Worm (Caenorhabditis elegans) whole organism, L4 larva: ENCODE results near the gene clec-41.

Source experiments
- D1046.2 ChIP-seq: fragments of 200-800 bp; sonication (Bioruptor generic); IDR thresholded peaks from 2 replicates; pipeline ENCODE4 v1.3.6; 2022; ENCODE audit warnings: missing genetic modification characterization, missing compliant biosample characterization
- F26F4.8 ChIP-seq: fragments of 200-800 bp; sonication (Bioruptor generic); conservative IDR thresholded peaks from 2 replicates; pipeline ENCODE4 v1.3.6; 2022; ENCODE audit warnings: missing genetic modification characterization, missing compliant biosample characterization
- F37D6.2 ChIP-seq: sonication (generic microtip); optimal IDR thresholded peaks from 2 replicates; lab custom pipeline; 2016; ENCODE audit warnings: mild to moderate bottlenecking, missing genetic modification characterization, missing compliant biosample characterization
- F44E2.7 ChIP-seq: fragments of 200-800 bp; sonication (Bioruptor generic); IDR thresholded peaks from 2 replicates; pipeline ENCODE4 v2.1.2; 2022; ENCODE audit warnings: missing genetic modification characterization, missing compliant biosample characterization
- R02D3.7 ChIP-seq: fragments of 150-350 bp; sonication (generic microtip); optimal IDR thresholded peaks from 3 replicates; lab custom pipeline; 2014; ENCODE audit warnings: missing biosample characterization, missing genetic modification characterization
- Y5F2A.4 ChIP-seq: fragments of 200-800 bp; sonication (Bioruptor generic); optimal IDR thresholded peaks from 2 replicates; lab custom pipeline; 2018; ENCODE audit warnings: mild to moderate bottlenecking, missing genetic modification characterization, missing compliant biosample characterization
- aha-1 ChIP-seq: fragments of 150-350 bp; peaks from one replicate; lab custom pipeline; 2014; ENCODE audit warnings: missing biosample characterization, missing genetic modification characterization
- aly-2 ChIP-seq: sonication (generic microtip); optimal IDR thresholded peaks from 2 replicates; lab custom pipeline; 2018; ENCODE audit warnings: missing biosample characterization, missing genetic modification characterization
- arid-1 ChIP-seq: fragments of 200-800 bp; sonication (Bioruptor generic); conservative IDR thresholded peaks from 2 replicates; pipeline ENCODE4 v1.3.6; 2022; ENCODE audit warnings: missing genetic modification reagents, missing genetic modification characterization, missing compliant biosample characterization
- ceh-32 ChIP-seq: sonication (generic microtip); optimal IDR thresholded peaks from 2 replicates; lab custom pipeline; 2016; ENCODE audit warnings: mild to moderate bottlenecking, missing genetic modification characterization, missing compliant biosample characterization; ENCODE audit not compliant: poor library complexity
- cey-2 ChIP-seq: sonication (generic microtip); optimal IDR thresholded peaks from 3 replicates; lab custom pipeline; 2017; ENCODE audit warnings: missing genetic modification characterization, mild to moderate bottlenecking, missing compliant biosample characterization, antibody characterized with exemption, borderline replicate concordance; ENCODE audit not compliant: insufficient read depth
- daf-16 ChIP-seq, 3 experiments: sonication (generic microtip); optimal IDR thresholded peaks; 2 replicates each; lab custom pipeline; 2016 to 2017; ENCODE audit warnings: missing genetic modification characterization in 3 of 3, missing genetic modification reagents in 3 of 3, mild to moderate bottlenecking in 2 of 3, missing compliant biosample characterization in 2 of 3, missing biosample characterization in 1 of 3, moderate library complexity in 1 of 3
- daf-8 ChIP-seq: fragments of 200-800 bp; sonication (Bioruptor generic); IDR thresholded peaks from 2 replicates; pipeline ENCODE4 v1.3.6; 2022; ENCODE audit warnings: missing genetic modification characterization, missing compliant biosample characterization
- dmd-6 ChIP-seq: fragments of 200-800 bp; sonication (Bioruptor generic); IDR thresholded peaks from 2 replicates; pipeline ENCODE4 v1.3.6; 2022; ENCODE audit warnings: missing genetic modification reagents, missing genetic modification characterization, missing compliant biosample characterization
- dmd-9 ChIP-seq: fragments of 200-800 bp; sonication (Bioruptor generic); IDR thresholded peaks from 2 replicates; pipeline ENCODE4 v1.3.6; 2022; ENCODE audit warnings: missing genetic modification reagents, missing genetic modification characterization, missing compliant biosample characterization
- egl-27 ChIP-seq: sonication (generic microtip); optimal IDR thresholded peaks from 3 replicates; lab custom pipeline; 2017; ENCODE audit warnings: missing biosample characterization, missing genetic modification reagents, missing genetic modification characterization
- hmg-1.1 ChIP-seq: fragments of 200-800 bp; sonication (Bioruptor generic); IDR thresholded peaks from 2 replicates; pipeline ENCODE4 v1.3.6; 2022; ENCODE audit warnings: missing genetic modification reagents, missing genetic modification characterization, missing compliant biosample characterization
- lin-1 ChIP-seq: fragments of 200-800 bp; sonication (Bioruptor generic); IDR thresholded peaks from 2 replicates; pipeline ENCODE4 v1.3.6; 2022; ENCODE audit warnings: missing genetic modification reagents, missing genetic modification characterization, missing compliant biosample characterization
- lin-29 ChIP-seq: fragments of 200-800 bp; sonication (Bioruptor generic); IDR thresholded peaks from 2 replicates; pipeline ENCODE4 v1.3.6; 2022; ENCODE audit warnings: missing genetic modification reagents, missing genetic modification characterization, missing compliant biosample characterization
- lsy-2 ChIP-seq, 2 experiments: fragments of 150-350 bp in 1 of 2; sonication (generic microtip) in 1 of 2; optimal IDR thresholded peaks; 2 replicates each; lab custom pipeline; 2014 to 2017; ENCODE audit warnings: missing biosample characterization in 2 of 2, missing genetic modification characterization in 2 of 2
- madf-5 ChIP-seq, 2 experiments: fragments of 200-800 bp; sonication (Bioruptor generic); IDR thresholded peaks; 2 replicates each; pipeline ENCODE4 v1.3.6; 2022; ENCODE audit warnings: missing compliant biosample characterization in 2 of 2, missing genetic modification characterization in 2 of 2
- madf-9 ChIP-seq: fragments of 200-800 bp; sonication (Bioruptor generic); conservative IDR thresholded peaks from 2 replicates; pipeline ENCODE4 v1.3.6; 2022; ENCODE audit warnings: missing genetic modification reagents, missing genetic modification characterization, missing compliant biosample characterization
- mes-2 ChIP-seq: sonication (generic microtip); optimal IDR thresholded peaks from 2 replicates; lab custom pipeline; 2016; ENCODE audit warnings: missing genotype, mild to moderate bottlenecking, missing genetic modification characterization, missing compliant biosample characterization; ENCODE audit not compliant: poor library complexity, severe bottlenecking
- mxl-3 ChIP-seq: fragments of 200-800 bp; sonication (Bioruptor generic); optimal IDR thresholded peaks from 2 replicates; lab custom pipeline; 2018; ENCODE audit warnings: mild to moderate bottlenecking, missing genetic modification characterization, missing compliant biosample characterization
- nhr-102 ChIP-seq: sonication (generic microtip); optimal IDR thresholded peaks from 2 replicates; lab custom pipeline; 2016; ENCODE audit warnings: mild to moderate bottlenecking, missing genetic modification characterization, moderate library complexity, missing compliant biosample characterization
- nhr-111 ChIP-seq: fragments of 200-800 bp; sonication (Bioruptor generic); optimal IDR thresholded peaks from 2 replicates; lab custom pipeline; 2018; ENCODE audit warnings: mild to moderate bottlenecking, missing genetic modification characterization, missing compliant biosample characterization
- nhr-28 ChIP-seq: fragments of 150-350 bp; optimal IDR thresholded peaks from 2 replicates; lab custom pipeline; 2014; ENCODE audit warnings: missing biosample characterization, missing genetic modification characterization
- nhr-42 ChIP-seq: fragments of 200-800 bp; sonication (Bioruptor generic); IDR thresholded peaks from 2 replicates; pipeline ENCODE4 v1.3.6; 2022; ENCODE audit warnings: missing genetic modification characterization, missing compliant biosample characterization
- nhr-48 ChIP-seq: sonication (generic microtip); optimal IDR thresholded peaks from 2 replicates; lab custom pipeline; 2016; ENCODE audit warnings: mild to moderate bottlenecking, missing genetic modification characterization, missing compliant biosample characterization
- php-3 ChIP-seq: fragments of 200-800 bp; sonication (Bioruptor generic); IDR thresholded peaks from 2 replicates; pipeline ENCODE4 v1.3.6; 2022; ENCODE audit warnings: missing genetic modification reagents, missing genetic modification characterization, missing compliant biosample characterization
- pqm-1 ChIP-seq: sonication (generic microtip); optimal IDR thresholded peaks from 2 replicates; lab custom pipeline; 2017; ENCODE audit warnings: missing biosample characterization, missing genetic modification characterization
- rbr-2 ChIP-seq: sonication (generic microtip); optimal IDR thresholded peaks from 2 replicates; lab custom pipeline; 2016; ENCODE audit warnings: missing genotype, missing genetic modification characterization, missing compliant biosample characterization
- saeg-2 ChIP-seq: fragments of 200-800 bp; sonication (Bioruptor generic); IDR thresholded peaks from 2 replicates; pipeline ENCODE4 v1.3.6; 2022; ENCODE audit warnings: missing genetic modification reagents, missing genetic modification characterization, missing compliant biosample characterization
- spr-1 ChIP-seq: sonication (generic microtip); optimal IDR thresholded peaks from 2 replicates; lab custom pipeline; 2016; ENCODE audit warnings: mild to moderate bottlenecking, missing genetic modification characterization, missing compliant biosample characterization
- unc-39 ChIP-seq: sonication (generic microtip); optimal IDR thresholded peaks from 2 replicates; lab custom pipeline; 2017; ENCODE audit warnings: missing biosample characterization, missing genetic modification characterization
- unc-62 ChIP-seq, 3 experiments: fragments of 150-350 bp in 1 of 3; sonication (generic microtip); optimal IDR thresholded peaks in 2 of 3; peaks in 1 of 3; 1 replicate in 1 of 3; 2 replicates in 2 of 3; lab custom pipeline; 2014 to 2017; ENCODE audit warnings: missing biosample characterization in 3 of 3, missing genetic modification characterization in 3 of 3, missing genetic modification reagents in 3 of 3, missing genotype in 1 of 3
- vab-7 ChIP-seq: fragments of 200-800 bp; sonication (Bioruptor generic); IDR thresholded peaks from 2 replicates; pipeline ENCODE4 v1.3.6; 2022; ENCODE audit warnings: missing genetic modification reagents, missing genetic modification characterization, missing compliant biosample characterization
- zfp-2 ChIP-seq: sonication (generic microtip); optimal IDR thresholded peaks from 2 replicates; lab custom pipeline; 2016; ENCODE audit warnings: mild to moderate bottlenecking, missing genetic modification characterization, missing compliant biosample characterization
- zip-2 ChIP-seq: fragments of 150-350 bp; optimal IDR thresholded peaks from 2 replicates; lab custom pipeline; 2014; ENCODE audit warnings: missing biosample characterization, missing genetic modification characterization

Gene clec-41

ce11 chrV:13137955-13138354 is at the start of gene clec-41:
clec-41 (minus strand) TSS chrV:13138101.
- TF ChIP-seq pqm-1 (tag; lab: Kevin White, UChicago) (peak; percentile 91), F37D6.2 (tag; lab: Kevin White, UChicago) (no peak), unc-62 (GFP tag; optimal IDR thresholded peaks at IDR 0.05 in 1 of 2; lab: Kevin White, UChicago) (no peak), unc-62 (tag; optimal IDR thresholded peaks at IDR 0.05; lab: Kevin White, UChicago) (no peak), php-3 (GFP tag; lab: Robert Waterston, UW) (peak; percentile 34; the same call in 1 of the 2 replicates), mxl-3 (GFP tag; lab: Kevin White, UChicago) (peak; percentile 31), dmd-6 (peak; percentile 82), D1046.2 (GFP tag; lab: Robert Waterston, UW) (no peak), lin-1 (GFP tag; lab: Robert Waterston, UW) (peak; percentile 85), nhr-28 (tag; lab: Kevin White, UChicago) (peak; percentile 67)
- TF ChIP-seq, all 104 proteins: peak for 6

- TF ChIP-seq mxl-3 (GFP tag; lab: Kevin White, UChicago), result no peak
- no peak for TF ChIP-seq spr-1 (tag; lab: Kevin White, UChicago)
- TF ChIP-seq php-3 (GFP tag; lab: Robert Waterston, UW), result no peak
- TF ChIP-seq cey-2 (tag; lab: Kevin White, UChicago), result no peak
- no peak for TF ChIP-seq lin-29 (GFP tag; lab: Robert Waterston, UW)
- no peak for TF ChIP-seq mes-2
- TF ChIP-seq saeg-2 (GFP tag; lab: Robert Waterston, UW), result no peak
- no peak for TF ChIP-seq aly-2 (tag; lab: Kevin White, UChicago)
- no peak for TF ChIP-seq F26F4.8
- TF ChIP-seq dmd-9, result no peak
- TF ChIP-seq madf-9 (GFP tag; lab: Robert Waterston, UW), result no peak
- no peak for TF ChIP-seq arid-1 (GFP tag; lab: Robert Waterston, UW)
- no peak for TF ChIP-seq F44E2.7 (GFP tag; lab: Robert Waterston, UW)
Measured at ce11 chrV:13185384-13185783, 47.5 kb upstream of the clec-41 start, which contains the start of gene sri-6. sri-6 (plus strand) TSS chrV:13185684.

- no peak for TF ChIP-seq vab-7 (GFP tag; lab: Robert Waterston, UW)
- TF ChIP-seq egl-27 (tag; lab: Kevin White, UChicago), result no peak
- no peak for TF ChIP-seq unc-39 (tag; lab: Kevin White, UChicago)
- no peak for TF ChIP-seq madf-5 (GFP tag; IDR thresholded peaks at IDR 0.05; lab: Robert Waterston, UW)
- TF ChIP-seq nhr-111, result no peak
- no peak for TF ChIP-seq nhr-48
- no peak for TF ChIP-seq hmg-1.1 (GFP tag; lab: Robert Waterston, UW)
- no peak for TF ChIP-seq zfp-2
- TF ChIP-seq zip-2 (tag; lab: Kevin White, UChicago), result no peak
- TF ChIP-seq saeg-2 (GFP tag; lab: Robert Waterston, UW), result no peak
- no peak for TF ChIP-seq nhr-102
- no peak for TF ChIP-seq rbr-2
- no peak for TF ChIP-seq nhr-42 (GFP tag; lab: Robert Waterston, UW)
- no peak for TF ChIP-seq R02D3.7 (tag; lab: Kevin White, UChicago)
- TF ChIP-seq ceh-32 (tag; lab: Kevin White, UChicago), result no peak
- TF ChIP-seq Y5F2A.4 (GFP tag; lab: Kevin White, UChicago), result no peak
Measured at ce11 chrV:13184137-13184536, 46.2 kb upstream of the clec-41 start, which contains the start of gene T09E8.4. T09E8.4 (minus strand) TSS chrV:13184237.

ce11 chrV:13181450-13181849 is 43.5 kb upstream of the clec-41 start:
- TF ChIP-seq egl-27 (tag; lab: Kevin White, UChicago), result no peak
- TF ChIP-seq lin-29 (GFP tag; lab: Robert Waterston, UW), result no peak
- no peak for TF ChIP-seq lsy-2 (tag; optimal IDR thresholded peaks at IDR 0.05; lab: Kevin White, UChicago)
- TF ChIP-seq daf-8, result no peak
- TF ChIP-seq hmg-1.1 (GFP tag; lab: Robert Waterston, UW), result no peak
- no peak for TF ChIP-seq daf-16 (GFP tag; optimal IDR thresholded peaks at IDR 0.05; lab: Kevin White, UChicago)
- no peak for TF ChIP-seq daf-16 (tag; optimal IDR thresholded peaks at IDR 0.05; lab: Kevin White, UChicago)
- TF ChIP-seq aha-1 (tag; lab: Kevin White, UChicago), result peak; percentile 77
